Fruit fly (Drosophila melanogaster): Measurements from ENCODE around the gene RpL30.
A peak's percentile ranks its signal among the peaks of the same experiment; 100 is the strongest.

The RpL30 gene

dm6 chr2L:19019160-19019592 is 10.1 kb upstream of the RpL30 start:
- TF ChIP-seq esn (GFP tag; optimal IDR thresholded peaks at IDR 0.05) = peak; percentile 21
- TF ChIP-seq OdsH (GFP tag; optimal IDR thresholded peaks at IDR 0.05) = peak; percentile 8
- peak; percentile 26 for TF ChIP-seq Smox (GFP tag; optimal IDR thresholded peaks at IDR 0.05)
- no peak for TF ChIP-seq topi (GFP tag; optimal IDR thresholded peaks at IDR 0.05)
- peak; percentile 30 for TF ChIP-seq CG10631 (GFP tag; optimal IDR thresholded peaks at IDR 0.05)
- peak in 1 of 2 experiments; percentile 1 for TF ChIP-seq salr (GFP tag; optimal IDR thresholded peaks at IDR 0.05)
- no peak for TF ChIP-seq CG6792 (GFP tag; optimal IDR thresholded peaks at IDR 0.05)
- TF ChIP-seq CG32006 (GFP tag; optimal IDR thresholded peaks at IDR 0.05) = peak; percentile 45
- TF ChIP-seq CG16779 (tag; optimal IDR thresholded peaks at IDR 0.05) = no peak
- no peak for TF ChIP-seq CG6163 (GFP tag; IDR thresholded peaks at IDR 0.05)
- TF ChIP-seq lz (GFP tag; optimal IDR thresholded peaks at IDR 0.05) = peak; percentile 29
- TF ChIP-seq CG3032 (tag; optimal IDR thresholded peaks at IDR 0.05) = peak; percentile 5
- no peak for TF ChIP-seq CG11762 (GFP tag; optimal IDR thresholded peaks at IDR 0.05; ENCODE audit: insufficient read depth)
- TF ChIP-seq Met (GFP tag; optimal IDR thresholded peaks at IDR 0.05) = peak; percentile 25
- no peak for TF ChIP-seq CG1621 (tag; optimal IDR thresholded peaks at IDR 0.05)
- TF ChIP-seq Hr4 (GFP tag; optimal IDR thresholded peaks at IDR 0.05) = peak; percentile 20
- TF ChIP-seq svp (GFP tag) = peak; percentile 62
- TF ChIP-seq Hr39 (GFP tag; optimal IDR thresholded peaks at IDR 0.05) = peak; percentile 6
- TF ChIP-seq acj6 (GFP tag; optimal IDR thresholded peaks at IDR 0.05) = no peak
- peak; percentile 66 for TF ChIP-seq Eip78C (GFP tag)
- peak; percentile 41 for TF ChIP-seq CG6808 (GFP tag; optimal IDR thresholded peaks at IDR 0.05)

dm6 chr2L:19018266-19018665 is 9.2 kb upstream of the RpL30 start:
- TF ChIP-seq Ets21C (GFP tag; optimal IDR thresholded peaks at IDR 0.05) (no peak), CG10669 (GFP tag; optimal IDR thresholded peaks at IDR 0.05) (no peak), lz (GFP tag; optimal IDR thresholded peaks at IDR 0.05) (no peak), eg (GFP tag; IDR thresholded peaks at IDR 0.05) (no peak), svp (GFP tag) (peak; percentile 13)

- TF ChIP-seq acj6 (GFP tag; optimal IDR thresholded peaks at IDR 0.05) (no peak), OdsH (GFP tag; optimal IDR thresholded peaks at IDR 0.05) (no peak), Smox (GFP tag; optimal IDR thresholded peaks at IDR 0.05) (no peak), dsx (GFP tag; optimal IDR thresholded peaks at IDR 0.05; ENCODE audit: poor library complexity, severe bottlenecking) (no peak), salr (GFP tag; optimal IDR thresholded peaks at IDR 0.05) (no peak), ss (GFP tag; optimal IDR thresholded peaks at IDR 0.05) (no peak), CG4318 (GFP tag; optimal IDR thresholded peaks at IDR 0.05) (no peak), net (GFP tag; optimal IDR thresholded peaks at IDR 0.05) (no peak), Ets96B (tag; optimal IDR thresholded peaks at IDR 0.05) (no peak), CG3032 (tag; optimal IDR thresholded peaks at IDR 0.05) (no peak), vri (GFP tag; optimal IDR thresholded peaks at IDR 0.05) (no peak), CG10631 (GFP tag; optimal IDR thresholded peaks at IDR 0.05) (no peak), CG3919 (GFP tag; optimal IDR thresholded peaks at IDR 0.05) (no peak), esn (GFP tag; optimal IDR thresholded peaks at IDR 0.05) (no peak), Sox102F (GFP tag; optimal IDR thresholded peaks at IDR 0.05) (no peak), CG11294 (GFP tag; IDR thresholded peaks at IDR 0.05) (no peak), CG9139 (GFP tag; optimal IDR thresholded peaks at IDR 0.05) (no peak), CG6276 (GFP tag; optimal IDR thresholded peaks at IDR 0.05) (no peak), Sox15 (GFP tag; optimal IDR thresholded peaks at IDR 0.05) (no peak)
Measured at dm6 chr2L:19017060-19017459, 8.0 kb upstream of the RpL30 start.

- peak; percentile 45 for TF ChIP-seq CG7368 (GFP tag; optimal IDR thresholded peaks at IDR 0.05)
- no peak for TF ChIP-seq Hr4 (GFP tag; optimal IDR thresholded peaks at IDR 0.05)
- TF ChIP-seq Sox15 (GFP tag; optimal IDR thresholded peaks at IDR 0.05) = no peak
- no peak for TF ChIP-seq Ets21C (GFP tag; optimal IDR thresholded peaks at IDR 0.05)
Measured at dm6 chr2L:19015628-19016027, 6.5 kb upstream of the RpL30 start.
